Worm (Caenorhabditis elegans) whole organism, L4 larva: Measurements from ENCODE around the gene K07C5.13.
A peak's percentile ranks its signal among the peaks of the same experiment; 100 is the strongest.

Experiments
- F37D6.2 ChIP-seq: sonication (generic microtip); optimal IDR thresholded peaks from 2 replicates; lab custom pipeline; 2016; ENCODE audit warnings: mild to moderate bottlenecking, missing genetic modification characterization, missing compliant biosample characterization
- T26A8.4 ChIP-seq: fragments of 200-800 bp; sonication (Bioruptor generic); IDR thresholded peaks from 2 replicates; pipeline ENCODE4 v1.3.6; 2022; ENCODE audit warnings: missing genetic modification characterization, missing compliant biosample characterization
- Y105C5A.15 ChIP-seq: fragments of 200-800 bp; sonication (Bioruptor generic); IDR thresholded peaks from 2 replicates; pipeline ENCODE4 v1.3.6; 2022; ENCODE audit warnings: missing genetic modification characterization, missing compliant biosample characterization
- Y48G9A.11 ChIP-seq: fragments of 200-800 bp; sonication (Bioruptor generic); IDR thresholded peaks from 2 replicates; pipeline ENCODE4 v1.3.6; 2022; ENCODE audit warnings: missing genetic modification reagents, missing genetic modification characterization, missing compliant biosample characterization
- Y5F2A.4 ChIP-seq: fragments of 200-800 bp; sonication (Bioruptor generic); optimal IDR thresholded peaks from 2 replicates; lab custom pipeline; 2018; ENCODE audit warnings: mild to moderate bottlenecking, missing genetic modification characterization, missing compliant biosample characterization
- Y75B8A.6 ChIP-seq: fragments of 200-800 bp; sonication (Bioruptor generic); IDR thresholded peaks from 2 replicates; pipeline ENCODE4 v1.3.6; 2022; ENCODE audit warnings: missing genetic modification reagents, missing genetic modification characterization, missing compliant biosample characterization
- aha-1 ChIP-seq: fragments of 150-350 bp; peaks from one replicate; lab custom pipeline; 2014; ENCODE audit warnings: missing biosample characterization, missing genetic modification characterization
- ceh-32 ChIP-seq: sonication (generic microtip); optimal IDR thresholded peaks from 2 replicates; lab custom pipeline; 2016; ENCODE audit warnings: mild to moderate bottlenecking, missing genetic modification characterization, missing compliant biosample characterization; ENCODE audit not compliant: poor library complexity
- ceh-44 ChIP-seq: fragments of 200-800 bp; sonication (Bioruptor generic); IDR thresholded peaks from 2 replicates; pipeline ENCODE4 v1.3.6; 2022; ENCODE audit warnings: missing genetic modification reagents, missing genetic modification characterization, missing compliant biosample characterization
- ces-1 ChIP-seq: fragments of 150-350 bp; sonication (generic microtip); optimal IDR thresholded peaks from 4 replicates; lab custom pipeline; 2014; ENCODE audit warnings: missing biosample characterization, missing genetic modification reagents, missing genetic modification characterization
- ctbp-1 ChIP-seq: fragments of 200-800 bp; sonication (Bioruptor generic); IDR thresholded peaks from 2 replicates; pipeline ENCODE4 v1.3.6; 2022; ENCODE audit warnings: missing genetic modification reagents, missing genetic modification characterization, missing compliant biosample characterization
- daf-16 ChIP-seq, 3 experiments: sonication (generic microtip); optimal IDR thresholded peaks; 2 replicates each; lab custom pipeline; 2016 to 2017; ENCODE audit warnings: missing genetic modification characterization in 3 of 3, missing genetic modification reagents in 3 of 3, mild to moderate bottlenecking in 2 of 3, missing compliant biosample characterization in 2 of 3, missing biosample characterization in 1 of 3, moderate library complexity in 1 of 3
- dmd-6 ChIP-seq: fragments of 200-800 bp; sonication (Bioruptor generic); IDR thresholded peaks from 2 replicates; pipeline ENCODE4 v1.3.6; 2022; ENCODE audit warnings: missing genetic modification reagents, missing genetic modification characterization, missing compliant biosample characterization
- dve-1 ChIP-seq: sonication (generic microtip); optimal IDR thresholded peaks from 2 replicates; lab custom pipeline; 2017; ENCODE audit warnings: antibody characterized with exemption, mild to moderate bottlenecking, missing genetic modification characterization, missing compliant biosample characterization; ENCODE audit not compliant: insufficient read depth
- fos-1 ChIP-seq: fragments of 150-350 bp; optimal IDR thresholded peaks from 2 replicates; lab custom pipeline; 2014; ENCODE audit warnings: missing biosample characterization, missing genetic modification characterization
- gei-8 ChIP-seq: fragments of 200-800 bp; sonication (Bioruptor generic); optimal IDR thresholded peaks from 2 replicates; lab custom pipeline; 2018; ENCODE audit warnings: mild to moderate bottlenecking, missing genetic modification characterization, missing compliant biosample characterization
- hif-1 ChIP-seq, 2 experiments: sonication (generic microtip); optimal IDR thresholded peaks; 2 replicates each; lab custom pipeline; 2016 to 2017; ENCODE audit warnings: missing compliant biosample characterization in 2 of 2, missing genetic modification characterization in 2 of 2, missing genetic modification reagents in 2 of 2, missing genotype in 2 of 2, mild to moderate bottlenecking in 1 of 2
- hlh-11 ChIP-seq: fragments of 200-800 bp; sonication (Bioruptor generic); optimal IDR thresholded peaks from 2 replicates; lab custom pipeline; 2018; ENCODE audit warnings: mild to moderate bottlenecking, missing genetic modification characterization, missing compliant biosample characterization
- jun-1 ChIP-seq: fragments of 150-350 bp; optimal IDR thresholded peaks from 2 replicates; lab custom pipeline; 2014; ENCODE audit warnings: missing biosample characterization, missing genetic modification reagents, missing genetic modification characterization
- lin-13 ChIP-seq: fragments of 150-350 bp; optimal IDR thresholded peaks from 2 replicates; lab custom pipeline; 2014; ENCODE audit warnings: missing biosample characterization, missing genetic modification reagents, missing genetic modification characterization
- lin-15B ChIP-seq: fragments of 150-350 bp; sonication (generic microtip); optimal IDR thresholded peaks from 3 replicates; lab custom pipeline; 2014; ENCODE audit warnings: missing biosample characterization, missing genetic modification characterization
- lir-3 ChIP-seq: sonication (generic microtip); optimal IDR thresholded peaks from 2 replicates; lab custom pipeline; 2016; ENCODE audit warnings: mild to moderate bottlenecking, missing genetic modification characterization, missing compliant biosample characterization
- madf-9 ChIP-seq: fragments of 200-800 bp; sonication (Bioruptor generic); conservative IDR thresholded peaks from 2 replicates; pipeline ENCODE4 v1.3.6; 2022; ENCODE audit warnings: missing genetic modification reagents, missing genetic modification characterization, missing compliant biosample characterization
- mdl-1 ChIP-seq, 2 experiments: fragments of 150-350 bp in 1 of 2; sonication (generic microtip) in 1 of 2; optimal IDR thresholded peaks; 2 replicates each; lab custom pipeline; 2014 to 2017; ENCODE audit warnings: missing biosample characterization in 2 of 2, missing genetic modification characterization in 2 of 2
- mep-1 ChIP-seq: fragments of 150-350 bp; sonication (generic microtip); optimal IDR thresholded peaks from 3 replicates; lab custom pipeline; 2014; ENCODE audit warnings: missing biosample characterization, missing genetic modification characterization
- mes-2 ChIP-seq: sonication (generic microtip); optimal IDR thresholded peaks from 2 replicates; lab custom pipeline; 2016; ENCODE audit warnings: missing genotype, mild to moderate bottlenecking, missing genetic modification characterization, missing compliant biosample characterization; ENCODE audit not compliant: poor library complexity, severe bottlenecking
- mxl-3 ChIP-seq: fragments of 200-800 bp; sonication (Bioruptor generic); optimal IDR thresholded peaks from 2 replicates; lab custom pipeline; 2018; ENCODE audit warnings: mild to moderate bottlenecking, missing genetic modification characterization, missing compliant biosample characterization
- nhr-11 ChIP-seq: fragments of 150-350 bp; optimal IDR thresholded peaks from 2 replicates; lab custom pipeline; 2014; ENCODE audit warnings: missing biosample characterization, missing genetic modification characterization
- nhr-25 ChIP-seq: sonication (generic microtip); optimal IDR thresholded peaks from 2 replicates; lab custom pipeline; 2017; ENCODE audit warnings: missing genetic modification characterization, mild to moderate bottlenecking, missing compliant biosample characterization, antibody characterized with exemption, moderate library complexity, borderline replicate concordance; ENCODE audit not compliant: insufficient read depth
- nhr-28 ChIP-seq: fragments of 150-350 bp; optimal IDR thresholded peaks from 2 replicates; lab custom pipeline; 2014; ENCODE audit warnings: missing biosample characterization, missing genetic modification characterization
- nhr-76 ChIP-seq: fragments of 150-350 bp; optimal IDR thresholded peaks from 2 replicates; lab custom pipeline; 2014; ENCODE audit warnings: missing biosample characterization, missing genetic modification characterization
- nhr-77 ChIP-seq: fragments of 150-350 bp; optimal IDR thresholded peaks from 2 replicates; lab custom pipeline; 2014; ENCODE audit warnings: missing biosample characterization, missing genetic modification characterization
- php-3 ChIP-seq: fragments of 200-800 bp; sonication (Bioruptor generic); IDR thresholded peaks from 2 replicates; pipeline ENCODE4 v1.3.6; 2022; ENCODE audit warnings: missing genetic modification reagents, missing genetic modification characterization, missing compliant biosample characterization
- saeg-2 ChIP-seq: fragments of 200-800 bp; sonication (Bioruptor generic); IDR thresholded peaks from 2 replicates; pipeline ENCODE4 v1.3.6; 2022; ENCODE audit warnings: missing genetic modification reagents, missing genetic modification characterization, missing compliant biosample characterization
- set-16 ChIP-seq: fragments of 200-800 bp; sonication (Bioruptor generic); IDR thresholded peaks from 2 replicates; pipeline ENCODE4 v1.3.6; 2022; ENCODE audit warnings: missing genetic modification reagents, missing genetic modification characterization, missing compliant biosample characterization
- snpc-1.2 ChIP-seq: fragments of 200-800 bp; sonication (Bioruptor generic); IDR thresholded peaks from 2 replicates; pipeline ENCODE4 v1.3.6; 2022; ENCODE audit warnings: missing genetic modification reagents, missing genetic modification characterization, missing compliant biosample characterization
- zfp-3 ChIP-seq: fragments of 200-800 bp; sonication (Bioruptor generic); conservative IDR thresholded peaks from 2 replicates; pipeline ENCODE4 v1.3.6; 2022; ENCODE audit warnings: missing genetic modification reagents, missing genetic modification characterization, missing compliant biosample characterization
- zip-2 ChIP-seq: fragments of 150-350 bp; optimal IDR thresholded peaks from 2 replicates; lab custom pipeline; 2014; ENCODE audit warnings: missing biosample characterization, missing genetic modification characterization

K07C5.13 gene

ce11 chrV:10355773-10356335, 14.0 kb downstream of the K07C5.13 start, which contains the start of gene sluh-7 (continued):
- no peak for TF ChIP-seq mxl-3 (GFP tag; lab: Kevin White, UChicago)
- no peak for TF ChIP-seq saeg-2 (GFP tag; lab: Robert Waterston, UW)
- TF ChIP-seq mes-2 (tag; lab: Kevin White, UChicago) = peak; percentile 99
- TF ChIP-seq F37D6.2 (tag; lab: Kevin White, UChicago) = peak; percentile 55
- TF ChIP-seq zip-2 (tag; lab: Kevin White, UChicago) = no peak
- no peak for TF ChIP-seq set-16
- TF ChIP-seq nhr-11 = no peak

- TF ChIP-seq madf-9 (no peak), aha-1 (tag; lab: Kevin White, UChicago) (peak; percentile 33), hif-1 (tag; optimal IDR thresholded peaks at IDR 0.05; lab: Kevin White, UChicago) (no peak), nhr-28 (peak; percentile 59), hlh-11 (tag; lab: Kevin White, UChicago) (peak; percentile 8), dmd-6 (GFP tag; lab: Robert Waterston, UW) (peak; percentile 36; the same call in 1 of the 2 replicates), dve-1 (tag; lab: Kevin White, UChicago) (peak; percentile 63), daf-16 (GFP tag; optimal IDR thresholded peaks at IDR 0.05; lab: Kevin White, UChicago) (no peak), daf-16 (tag; optimal IDR thresholded peaks at IDR 0.05; lab: Kevin White, UChicago) (peak; percentile 83), mdl-1 (tag; optimal IDR thresholded peaks at IDR 0.05; lab: Kevin White, UChicago) (peak in 1 of 2 experiments; percentile 32), nhr-77 (tag; lab: Kevin White, UChicago) (peak; percentile 28)
These were observed 15.7 kb downstream of the K07C5.13 start, which contains the start of gene ceeh-2 for ce11 chrV:10357467-10357953. Gene ceeh-2 (minus strand): TSS chrV:10357903.

DNA sequence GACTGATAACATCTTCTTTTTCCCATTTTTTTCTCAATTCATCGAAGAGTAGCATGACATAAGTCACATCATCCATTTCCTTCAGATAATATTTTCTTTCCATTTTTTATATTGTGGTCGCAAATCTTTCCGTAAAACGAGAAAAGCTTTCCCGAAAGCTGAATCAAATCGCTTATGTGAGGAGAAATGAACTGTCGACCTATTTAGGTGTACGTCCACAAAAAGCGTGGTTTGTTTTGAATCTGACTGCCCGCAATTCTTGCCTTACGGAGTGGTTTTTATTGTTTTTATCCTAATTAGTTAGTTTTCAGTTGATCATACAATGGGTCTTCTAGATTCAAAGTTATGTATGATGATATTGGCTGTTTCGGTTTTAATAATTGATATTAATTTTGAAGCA, 16.4 kb downstream of the K07C5.13 start, which contains the start of gene ttll-15:
Gene ttll-15, plus strand, starts transcription at position 301 of the 400 bp plus-strand sequence.
- TF ChIP-seq zfp-3 (GFP tag; lab: Robert Waterston, UW) (no peak), fos-1 (tag; lab: Kevin White, UChicago) (no peak), nhr-11 (no peak), ceh-32 (tag; lab: Kevin White, UChicago) (no peak), mep-1 (tag; lab: Kevin White, UChicago) (no peak), gei-8 (GFP tag; lab: Kevin White, UChicago) (no peak), T26A8.4 (GFP tag; lab: Robert Waterston, UW) (no peak), hlh-11 (tag; lab: Kevin White, UChicago) (no peak), lin-15B (tag; lab: Kevin White, UChicago) (no peak), mdl-1 (tag; optimal IDR thresholded peaks at IDR 0.05; lab: Kevin White, UChicago) (no peak)

- no peak for TF ChIP-seq lir-3 (tag; lab: Kevin White, UChicago)
- TF ChIP-seq aha-1 (tag; lab: Kevin White, UChicago) = peak; percentile 96
These were observed 18.3 kb downstream of the K07C5.13 start for ce11 chrV:10360186-10360585.

DNA sequence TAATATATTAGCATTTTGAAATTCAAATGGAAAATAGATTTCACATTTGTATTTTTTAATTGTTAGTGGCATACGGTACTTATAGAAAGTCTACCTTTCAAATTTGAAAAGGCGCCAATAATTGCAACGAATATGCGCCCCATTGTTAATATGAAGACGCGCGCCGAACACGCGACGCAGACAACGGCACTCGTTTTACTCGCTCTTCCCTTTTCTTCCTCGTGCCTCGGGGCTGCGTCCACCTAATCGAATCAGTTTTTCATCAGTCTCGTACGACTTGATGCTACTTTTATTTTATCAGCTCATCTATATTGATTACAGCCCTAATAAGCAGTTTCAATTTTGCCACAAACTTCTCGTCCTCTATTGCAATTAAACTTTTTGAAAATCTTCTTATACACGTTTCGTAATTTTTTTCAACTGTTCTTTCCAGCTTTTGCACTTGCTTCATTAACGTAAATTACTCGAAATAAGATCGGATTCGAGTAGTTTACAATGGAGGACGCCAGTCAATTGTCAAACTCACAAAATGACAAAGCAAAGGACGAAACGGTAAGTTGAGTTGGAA, 20.1 kb downstream of the K07C5.13 start, which contains the start of gene cash-1:
Gene cash-1, plus strand, starts transcription at position 432 of the 568 bp plus-strand sequence.
- TF ChIP-seq Y5F2A.4 (GFP tag; lab: Kevin White, UChicago) = no peak
- no peak for TF ChIP-seq php-3 (GFP tag; lab: Robert Waterston, UW)
- peak; percentile 89 for TF ChIP-seq mes-2 (tag; lab: Kevin White, UChicago)
- TF ChIP-seq Y48G9A.11 (GFP tag; lab: Robert Waterston, UW) = no peak
- TF ChIP-seq jun-1 (tag; lab: Kevin White, UChicago) = no peak
- peak; percentile 65 for TF ChIP-seq ces-1
- peak; percentile 80 for TF ChIP-seq dve-1 (tag; lab: Kevin White, UChicago)
- no peak for TF ChIP-seq ceh-44
- peak; percentile 66 for TF ChIP-seq lin-13 (GFP tag; lab: Kevin White, UChicago)
- TF ChIP-seq snpc-1.2 (GFP tag; lab: Robert Waterston, UW) = no peak
- TF ChIP-seq Y105C5A.15 (GFP tag; lab: Robert Waterston, UW) = no peak
- TF ChIP-seq mxl-3 (GFP tag; lab: Kevin White, UChicago) = peak; percentile 83
- no peak for TF ChIP-seq set-16
- TF ChIP-seq ctbp-1 = no peak
- no peak for TF ChIP-seq lin-15B (tag; lab: Kevin White, UChicago)
- no peak for TF ChIP-seq madf-9
- TF ChIP-seq nhr-25 (tag; lab: Kevin White, UChicago) = peak; percentile 25
- TF ChIP-seq Y75B8A.6 (GFP tag; lab: Robert Waterston, UW) = no peak
- peak; percentile 66 for TF ChIP-seq mep-1 (tag; lab: Kevin White, UChicago)
- TF ChIP-seq nhr-76 (tag; lab: Kevin White, UChicago) = no peak
